Worm (Caenorhabditis elegans): Measurements from ENCODE around the gene mrps-21.

ce11 chrIV:4667383-4667782 lies 8.1 kb upstream of the mrps-21 start:
- TF ChIP-seq ceh-18 (tag; optimal IDR thresholded peaks at IDR 0.05) (peak; percentile 1), ref-2 (tag; optimal IDR thresholded peaks at IDR 0.05) (no peak), ama-1 (optimal IDR thresholded peaks at IDR 0.05) (no peak), tbx-2 (tag; optimal IDR thresholded peaks at IDR 0.05) (no peak), elt-2 (tag; optimal IDR thresholded peaks at IDR 0.05) (no peak), unc-86 (tag; optimal IDR thresholded peaks at IDR 0.05) (no peak), zip-5 (tag; optimal IDR thresholded peaks at IDR 0.05) (no peak), ets-4 (tag; optimal IDR thresholded peaks at IDR 0.05) (no peak), lin-11 (tag; optimal IDR thresholded peaks at IDR 0.05) (no peak), pqm-1 (tag; optimal IDR thresholded peaks at IDR 0.05) (no peak)

Measured in whole organism, late embryonic.